Worm (Caenorhabditis elegans): ENCODE measurements around the gene srg-54.

DNA sequence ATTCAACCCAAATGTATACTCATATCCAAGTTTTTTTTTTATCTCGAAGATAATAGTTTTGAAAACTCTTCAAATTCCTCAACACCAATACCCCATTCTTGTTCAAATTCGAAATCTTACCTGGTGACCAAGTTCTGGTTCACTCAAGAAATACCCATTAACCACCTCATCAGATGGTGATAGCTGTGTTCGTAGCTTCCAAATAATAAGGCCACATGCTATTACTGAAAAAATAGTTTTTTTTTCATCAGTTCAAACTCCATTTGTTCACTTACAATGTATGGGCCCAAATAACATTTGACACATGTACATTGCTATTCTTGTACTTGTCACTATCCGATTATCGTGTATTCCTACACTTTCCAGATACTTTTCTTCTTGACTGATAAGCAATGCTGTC is 16.6 kb downstream of the srg-54 start:
- TF ChIP-seq dao-5 (tag; optimal IDR thresholded peaks at IDR 0.05) = no peak
- no peak for TF ChIP-seq W03F9.2 (tag; optimal IDR thresholded peaks at IDR 0.05)
- TF ChIP-seq him-1 (tag; optimal IDR thresholded peaks at IDR 0.05) = no peak

All from whole organism, L4/young adult.